Worm (Caenorhabditis elegans): ENCODE data around the gene sdz-35.
"Not testable (repeated sequence)": the region's sequence is repeated elsewhere in the genome, so short reads cannot be mapped to it uniquely, and the experiment has no call there.

ce11 chrII:3189038-3189437, 19.5 kb downstream of the sdz-35 start, which contains the start of gene Y27F2A.11:
- not testable (repeated sequence) for TF ChIP-seq cog-1 (tag; optimal IDR thresholded peaks at IDR 0.05); ztf-23 (GFP tag; IDR thresholded peaks at IDR 0.05); T22C8.4 (GFP tag; IDR thresholded peaks at IDR 0.05); med-1 (GFP tag; optimal IDR thresholded peaks at IDR 0.05; ENCODE audit: insufficient read depth); ztf-29 (GFP tag; IDR thresholded peaks at IDR 0.05)

Data from whole organism, midembryonic.